Worm (Caenorhabditis elegans): ENCODE data around the gene Y82E9BR.20.
A peak's percentile ranks its signal among the peaks of the same experiment; 100 is the strongest.

Gene Y82E9BR.20

DNA sequence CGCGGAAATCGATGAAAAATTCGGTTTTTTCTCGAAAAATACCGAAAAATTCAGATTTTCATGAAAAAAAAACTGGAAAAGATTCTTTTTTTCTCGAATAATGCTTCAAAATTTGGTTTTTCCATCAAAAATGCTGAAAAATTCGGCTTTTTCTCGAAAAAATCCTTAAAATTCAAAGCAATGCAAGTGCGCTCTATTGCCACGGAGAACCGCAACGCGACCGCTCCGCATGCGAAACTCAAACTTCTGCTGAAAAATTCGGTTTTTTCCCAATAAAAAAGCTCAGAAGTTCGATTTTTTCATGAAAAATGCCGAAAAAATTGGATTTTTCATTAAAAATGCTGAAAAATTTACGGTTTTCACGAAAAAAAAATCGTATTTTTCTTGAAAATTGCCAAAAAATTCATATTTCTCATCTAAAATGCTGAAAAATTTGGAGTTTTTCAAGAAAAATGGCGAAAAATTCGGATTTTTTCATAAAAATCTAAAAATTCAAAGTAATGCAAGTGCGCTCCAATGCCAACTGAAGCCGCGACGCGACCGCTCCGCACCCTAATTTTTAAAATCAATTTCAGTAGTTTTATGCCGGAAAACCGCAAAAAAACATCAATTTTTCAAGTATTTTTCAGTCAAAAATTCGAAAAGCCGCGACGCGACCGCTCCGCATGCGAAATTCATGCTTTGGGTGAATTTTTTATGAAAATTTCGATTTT, 39.1 kb downstream of the Y82E9BR.20 start:
- no peak for TF ChIP-seq lin-39 (tag; optimal IDR thresholded peaks at IDR 0.05)
- no peak for TF ChIP-seq mml-1 (tag; optimal IDR thresholded peaks at IDR 0.05)
- no peak for TF ChIP-seq unc-62 (GFP tag; optimal IDR thresholded peaks at IDR 0.05)
- TF ChIP-seq jun-1 (tag; optimal IDR thresholded peaks at IDR 0.05): no peak

DNA sequence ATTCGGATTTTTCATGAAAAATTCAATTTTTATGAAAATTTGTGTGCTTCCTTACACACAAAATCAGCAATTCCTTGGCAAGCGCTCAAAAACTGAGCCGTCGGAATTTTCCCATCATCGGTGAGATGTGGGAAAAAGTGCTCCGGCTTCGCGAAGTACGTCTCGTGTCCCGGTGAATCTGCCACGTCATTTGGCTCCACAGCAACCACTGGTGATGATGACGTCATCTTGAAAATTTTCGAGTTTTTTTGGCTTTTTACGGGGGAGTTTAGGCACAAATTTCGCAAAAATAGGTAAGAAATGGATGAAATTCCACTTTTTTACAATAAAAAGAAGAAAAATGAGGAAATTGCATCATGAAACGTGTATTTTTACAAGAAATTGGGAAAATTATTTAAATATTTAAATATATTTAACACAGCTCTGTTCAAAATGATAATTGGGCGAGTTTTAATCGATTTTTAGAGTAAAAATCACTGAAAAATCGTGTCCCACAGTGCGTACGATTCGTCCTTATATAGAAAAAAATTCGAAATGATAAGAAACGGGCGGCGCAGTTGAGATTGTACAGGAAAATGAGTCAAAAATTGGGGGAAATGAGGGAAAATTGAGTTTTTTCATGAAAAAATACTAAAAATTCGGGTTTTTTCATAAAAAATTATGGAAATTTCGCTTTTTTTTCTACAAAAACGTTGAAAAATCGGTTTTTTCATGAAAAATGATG, 39.8 kb downstream of the Y82E9BR.20 start, which contains the start of gene Y82E9BR.14:
Y82E9BR.14 (minus strand) TSS at position 227 of the 724 bp plus-strand sequence.
- no peak for TF ChIP-seq mdl-1 (tag; optimal IDR thresholded peaks at IDR 0.05)
- TF ChIP-seq elt-2 (tag; optimal IDR thresholded peaks at IDR 0.05): peak; percentile 45
- peak; percentile 19 for TF ChIP-seq pqm-1 (tag; optimal IDR thresholded peaks at IDR 0.05)

DNA sequence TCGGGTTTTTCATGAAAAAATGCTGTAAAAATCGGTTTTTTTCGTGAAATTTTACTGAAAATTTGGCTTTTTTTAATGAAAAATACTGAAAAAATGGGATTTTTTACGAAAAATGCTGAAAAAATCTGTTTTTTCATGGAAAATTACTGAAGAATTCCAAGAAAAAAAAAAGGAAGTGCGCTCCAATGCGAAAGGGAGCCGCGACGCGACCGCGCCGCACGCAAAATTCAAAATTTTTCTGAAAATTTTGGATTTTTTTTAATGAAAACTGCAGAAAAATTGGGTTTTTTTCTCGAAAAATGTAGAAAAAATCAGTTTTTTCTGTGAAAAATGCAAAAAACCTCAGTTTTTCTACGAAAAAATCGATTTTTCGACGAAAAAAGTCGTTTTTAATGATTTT, 42.4 kb downstream of the Y82E9BR.20 start:
- TF ChIP-seq elt-2 (tag; optimal IDR thresholded peaks at IDR 0.05): no peak
- no peak for TF ChIP-seq mdl-1 (tag; optimal IDR thresholded peaks at IDR 0.05)
- TF ChIP-seq snpc-4 (tag; optimal IDR thresholded peaks at IDR 0.05): no peak
- TF ChIP-seq nhr-237 (tag; optimal IDR thresholded peaks at IDR 0.05): no peak
- no peak for TF ChIP-seq ama-1 (optimal IDR thresholded peaks at IDR 0.05)

DNA sequence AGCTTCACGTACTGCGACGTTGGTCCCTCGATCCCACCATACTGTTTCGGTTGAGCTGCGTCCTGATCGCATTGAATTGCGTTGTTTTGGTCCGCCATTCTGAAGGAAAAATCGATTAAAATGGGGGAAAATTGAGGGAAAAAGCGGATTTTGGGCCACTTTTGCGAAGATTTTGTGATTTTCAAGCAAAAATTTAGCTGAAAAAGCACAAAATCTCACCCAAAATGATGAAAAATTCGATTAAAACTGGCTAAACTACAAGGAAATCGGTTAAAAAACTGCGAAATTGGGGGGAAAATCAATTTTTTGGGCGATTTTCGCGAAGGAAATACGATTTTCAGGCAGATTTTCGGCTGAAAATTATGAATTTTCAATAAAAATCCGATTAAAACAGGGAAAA, 42.9 kb downstream of the Y82E9BR.20 start, which contains the start of gene elc-1:
elc-1 (minus strand) TSS at position 101 of the 400 bp plus-strand sequence.
- TF ChIP-seq tbx-2 (tag; optimal IDR thresholded peaks at IDR 0.05) (no peak), ztf-4 (tag; optimal IDR thresholded peaks at IDR 0.05) (no peak), nhr-23 (tag; optimal IDR thresholded peaks at IDR 0.05) (no peak), sea-2 (GFP tag; optimal IDR thresholded peaks at IDR 0.05) (no peak), jun-1 (tag; optimal IDR thresholded peaks at IDR 0.05) (no peak), egl-27 (tag; optimal IDR thresholded peaks at IDR 0.05) (no peak), mml-1 (tag; optimal IDR thresholded peaks at IDR 0.05) (no peak), fos-1 (tag; optimal IDR thresholded peaks at IDR 0.05) (no peak), zag-1 (tag; optimal IDR thresholded peaks at IDR 0.05) (no peak), ztf-11 (tag; optimal IDR thresholded peaks at IDR 0.05) (no peak), unc-62 (GFP tag; optimal IDR thresholded peaks at IDR 0.05) (no peak), nfya-1 (tag; optimal IDR thresholded peaks at IDR 0.05; ENCODE audit: insufficient read depth) (no peak), nhr-28 (tag; optimal IDR thresholded peaks at IDR 0.05) (no peak)

DNA sequence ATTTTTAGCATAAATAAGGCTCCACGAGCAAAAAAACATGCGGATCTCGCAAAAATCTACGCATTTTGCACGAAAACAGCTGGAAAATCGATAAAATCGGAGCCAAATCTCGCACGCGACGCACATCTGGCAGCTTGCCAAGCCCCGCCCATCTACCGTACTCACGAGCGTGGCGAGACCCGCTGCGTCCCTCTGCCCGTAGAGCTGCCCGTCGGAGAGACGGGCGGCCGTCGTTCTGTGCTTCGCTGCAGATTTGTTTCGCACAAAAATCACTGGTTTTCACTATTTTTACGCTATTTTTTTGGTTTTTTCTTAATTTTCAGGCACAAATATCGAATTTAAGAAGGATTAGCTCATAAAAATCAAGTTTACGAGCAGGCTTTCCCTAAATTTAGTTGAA, 44.5 kb downstream of the Y82E9BR.20 start:
- no peak for TF ChIP-seq mml-1 (tag; optimal IDR thresholded peaks at IDR 0.05)
- peak; percentile 73 for TF ChIP-seq jun-1 (tag; optimal IDR thresholded peaks at IDR 0.05)
- no peak for TF ChIP-seq pqm-1 (tag; optimal IDR thresholded peaks at IDR 0.05)
- no peak for TF ChIP-seq zag-1 (tag; optimal IDR thresholded peaks at IDR 0.05)
- peak; percentile 55 for TF ChIP-seq tbx-2 (tag; optimal IDR thresholded peaks at IDR 0.05)
- no peak for TF ChIP-seq ztf-4 (tag; optimal IDR thresholded peaks at IDR 0.05)
- TF ChIP-seq nhr-28 (tag; optimal IDR thresholded peaks at IDR 0.05): no peak
- no peak for TF ChIP-seq nhr-76 (tag; optimal IDR thresholded peaks at IDR 0.05)
- peak; percentile 66 for TF ChIP-seq fos-1 (tag; optimal IDR thresholded peaks at IDR 0.05)
- TF ChIP-seq fkh-2 (tag; optimal IDR thresholded peaks at IDR 0.05): no peak
- TF ChIP-seq elt-2 (tag; optimal IDR thresholded peaks at IDR 0.05): peak; percentile 81
- TF ChIP-seq nfya-1 (tag; optimal IDR thresholded peaks at IDR 0.05; ENCODE audit: insufficient read depth): peak; percentile 99
- peak; percentile 30 for TF ChIP-seq skn-1 (tag; optimal IDR thresholded peaks at IDR 0.05)
- TF ChIP-seq ama-1 (optimal IDR thresholded peaks at IDR 0.05): peak; percentile 88
- peak; percentile 42 for TF ChIP-seq ceh-16 (tag; optimal IDR thresholded peaks at IDR 0.05)
- TF ChIP-seq egl-5 (tag; optimal IDR thresholded peaks at IDR 0.05): peak; percentile 71
- no peak for TF ChIP-seq fkh-10 (GFP tag; optimal IDR thresholded peaks at IDR 0.05)
- peak in 1 of 3 experiments; percentile 58 for TF ChIP-seq elt-3 (tag; optimal IDR thresholded peaks at IDR 0.05)
- no peak for TF ChIP-seq nhr-237 (tag; optimal IDR thresholded peaks at IDR 0.05)
- no peak for TF ChIP-seq daf-12 (tag; optimal IDR thresholded peaks at IDR 0.05)
- peak; percentile 94 for TF ChIP-seq nhr-25 (tag; optimal IDR thresholded peaks at IDR 0.05)
- TF ChIP-seq hmg-11 (tag; optimal IDR thresholded peaks at IDR 0.05): peak; percentile 87
- TF ChIP-seq nhr-11 (tag; optimal IDR thresholded peaks at IDR 0.05): peak; percentile 47
- TF ChIP-seq pha-4 (tag; optimal IDR thresholded peaks at IDR 0.05): peak; percentile 94
- TF ChIP-seq R02D3.7 (tag; optimal IDR thresholded peaks at IDR 0.05): peak; percentile 59
- TF ChIP-seq ceh-28 (tag; optimal IDR thresholded peaks at IDR 0.05): peak; percentile 82
- peak; percentile 86 for TF ChIP-seq snpc-4 (tag; optimal IDR thresholded peaks at IDR 0.05)
- peak; percentile 8 for TF ChIP-seq mdl-1 (tag; optimal IDR thresholded peaks at IDR 0.05)
- no peak for TF ChIP-seq ceh-9 (tag; optimal IDR thresholded peaks at IDR 0.05)
- TF ChIP-seq nhr-77 (tag; optimal IDR thresholded peaks at IDR 0.05): no peak
- no peak for TF ChIP-seq sea-2 (GFP tag; optimal IDR thresholded peaks at IDR 0.05)
- peak; percentile 3 for TF ChIP-seq ceh-82 (tag; optimal IDR thresholded peaks at IDR 0.05)
- no peak for TF ChIP-seq nhr-12 (tag; optimal IDR thresholded peaks at IDR 0.05)
- TF ChIP-seq ztf-11 (tag; optimal IDR thresholded peaks at IDR 0.05): no peak
- TF ChIP-seq aly-2 (tag; optimal IDR thresholded peaks at IDR 0.05): no peak
- no peak for TF ChIP-seq eor-1 (tag; optimal IDR thresholded peaks at IDR 0.05)

All from whole organism, L3 larva.